Fruit fly (Drosophila melanogaster) Kc167 (cell line): ENCODE results near the gene ND-SGDH.

Source experiments
- Myc ChIP-seq: fragments of >200 bp; optimal IDR thresholded peaks from 2 replicates; lab custom pipeline; 2017; ENCODE audit warnings: missing external identifiers
- Sin3A ChIP-seq: fragments of >200 bp; optimal IDR thresholded peaks from 2 replicates; lab custom pipeline; 2018; ENCODE audit warnings: missing external identifiers
- h ChIP-seq: fragments of >200 bp; optimal IDR thresholded peaks from 3 replicates; lab custom pipeline; 2018; ENCODE audit warnings: missing external identifiers
- insv ChIP-seq: fragments of >200 bp; optimal IDR thresholded peaks from 3 replicates; lab custom pipeline; 2018; ENCODE audit warnings: missing external identifiers
- psq ChIP-seq: fragments of >200 bp; optimal IDR thresholded peaks from 2 replicates; lab custom pipeline; 2017; ENCODE audit warnings: missing external identifiers
- ttk ChIP-seq: sonication (Bioruptor generic); optimal IDR thresholded peaks from 2 replicates; lab custom pipeline; 2017; ENCODE audit warnings: missing external identifiers

The ND-SGDH gene

dm6 chr3L:12145709-12146694 is 7.6 kb upstream of the ND-SGDH start, which contains the start of the genes eIF3l and Nrx-IV:
Gene eIF3l, minus strand, starts transcription at chr3L:12146097.
Gene Nrx-IV, plus strand, starts transcription at chr3L:12146519.
- TF ChIP-seq ttk (lab: Kevin White, UChicago) = no peak
- no peak for TF ChIP-seq psq
- no peak for TF ChIP-seq h (lab: Kevin White, UChicago)
- no peak for TF ChIP-seq insv
- TF ChIP-seq Myc (lab: Kevin White, UChicago) = no peak
- TF ChIP-seq Sin3A (lab: Kevin White, UChicago) = no peak

dm6 chr3L:12139232-12139698 is 881 bp upstream of the ND-SGDH start:
- TF ChIP-seq h (lab: Kevin White, UChicago) (no peak), Myc (lab: Kevin White, UChicago) (no peak), insv (no peak), Sin3A (lab: Kevin White, UChicago) (no peak), psq (no peak), ttk (lab: Kevin White, UChicago) (no peak)

- no peak for TF ChIP-seq psq
Measured at dm6 chr3L:12136630-12137029, 1.8 kb downstream of the ND-SGDH start, which contains the start of the genes CG5645 and Atg12. Gene CG5645, minus strand, starts transcription at chr3L:12136706. Gene Atg12, plus strand, starts transcription at chr3L:12136967.

dm6 chr3L:12131918-12132317 is 6.5 kb downstream of the ND-SGDH start, which contains the start of gene DEF8:
Gene DEF8, plus strand, starts transcription at chr3L:12132146.
- TF ChIP-seq ttk (lab: Kevin White, UChicago) (no peak), h (lab: Kevin White, UChicago) (no peak), Myc (lab: Kevin White, UChicago) (no peak), psq (no peak), Sin3A (lab: Kevin White, UChicago) (no peak), insv (no peak)

dm6 chr3L:12129111-12129510 is 9.3 kb downstream of the ND-SGDH start, which contains the start of gene Lsp2:
Gene Lsp2, plus strand, starts transcription at chr3L:12129393.
- TF ChIP-seq ttk (lab: Kevin White, UChicago) = no peak
- TF ChIP-seq h (lab: Kevin White, UChicago) = no peak
- no peak for TF ChIP-seq Sin3A (lab: Kevin White, UChicago)
- TF ChIP-seq psq = no peak
- TF ChIP-seq Myc (lab: Kevin White, UChicago) = no peak
- no peak for TF ChIP-seq insv

dm6 chr3L:12127294-12128029 is 10.9 kb downstream of the ND-SGDH start, which contains the start of the genes Ir68b and CG34241:
Gene Ir68b, minus strand, starts transcription at chr3L:12127394.
Gene CG34241, plus strand, starts transcription at chr3L:12127979.
- TF ChIP-seq h (lab: Kevin White, UChicago) = no peak
- no peak for TF ChIP-seq psq
- TF ChIP-seq ttk (lab: Kevin White, UChicago) = no peak
- no peak for TF ChIP-seq Sin3A (lab: Kevin White, UChicago)
- TF ChIP-seq insv = no peak
- no peak for TF ChIP-seq Myc (lab: Kevin White, UChicago)

- TF ChIP-seq psq (no peak), Myc (lab: Kevin White, UChicago) (no peak), Sin3A (lab: Kevin White, UChicago) (no peak), insv (no peak), ttk (lab: Kevin White, UChicago) (no peak), h (lab: Kevin White, UChicago) (no peak)
Measured at dm6 chr3L:12124975-12125374, 13.4 kb downstream of the ND-SGDH start, which contains the start of gene yps. Gene yps, minus strand, starts transcription at chr3L:12125150.

- TF ChIP-seq insv (no peak), ttk (lab: Kevin White, UChicago) (no peak), Sin3A (lab: Kevin White, UChicago) (no peak), psq (no peak), h (lab: Kevin White, UChicago) (no peak), Myc (lab: Kevin White, UChicago) (no peak)
Measured at dm6 chr3L:12124138-12124583, 14.2 kb downstream of the ND-SGDH start.

dm6 chr3L:12122891-12123290 is 15.5 kb downstream of the ND-SGDH start:
- TF ChIP-seq h (lab: Kevin White, UChicago) = no peak
- no peak for TF ChIP-seq psq

- no peak for TF ChIP-seq h (lab: Kevin White, UChicago)
Measured at dm6 chr3L:12119875-12120485, 18.4 kb downstream of the ND-SGDH start, which contains the start of gene CG11560. Gene CG11560, plus strand, starts transcription at chr3L:12120019.

dm6 chr3L:12118631-12119030 is 19.8 kb downstream of the ND-SGDH start:
- TF ChIP-seq insv (no peak), ttk (lab: Kevin White, UChicago) (no peak), Myc (lab: Kevin White, UChicago) (no peak), Sin3A (lab: Kevin White, UChicago) (no peak), h (lab: Kevin White, UChicago) (no peak), psq (no peak)
